Fruit fly (Drosophila melanogaster): ENCODE results near the gene Pli.

Gene Pli

DNA sequence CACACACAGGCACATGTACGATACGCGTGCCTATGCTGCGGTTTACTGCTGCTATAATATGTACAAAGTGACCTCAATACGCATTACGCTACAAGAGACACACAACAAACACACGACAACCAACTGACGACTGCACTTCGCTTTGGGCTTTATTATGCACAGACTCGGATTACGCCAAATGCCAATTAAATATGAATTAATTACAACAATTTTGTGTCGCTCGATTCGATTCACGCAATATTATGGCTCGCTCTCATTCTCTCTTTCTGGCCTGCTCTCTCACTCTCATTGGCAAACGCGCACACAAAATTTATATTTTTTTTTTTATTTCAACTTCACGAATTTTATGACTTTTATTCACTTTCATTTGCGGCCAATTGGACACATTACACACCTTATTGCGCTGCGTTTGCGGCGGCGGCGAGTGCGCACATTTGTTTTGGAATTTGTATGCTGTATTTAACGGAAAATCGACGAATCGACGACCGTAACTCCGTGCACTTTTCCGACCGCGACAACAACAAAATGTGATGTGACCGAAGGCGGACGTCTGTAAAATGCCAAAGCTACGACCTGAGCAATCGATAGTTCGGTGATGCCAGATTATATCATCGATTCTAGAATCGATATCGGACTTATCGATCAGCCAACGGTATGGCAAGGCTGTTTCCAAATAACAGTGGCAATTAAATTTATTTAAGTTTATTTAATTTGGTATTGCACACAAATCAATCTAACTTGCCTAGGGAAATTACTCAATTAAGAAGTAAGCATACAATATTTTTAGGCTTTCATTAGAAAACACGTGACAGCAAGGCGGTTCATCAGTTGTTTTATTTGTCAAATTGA lies 32.9 kb upstream of the Pli start, which contains the start of the genes sba and CG31141 (continued):
- TF ChIP-seq fd3F (GFP tag; optimal IDR thresholded peaks at IDR 0.05) (no peak), CG11723 (GFP tag; optimal IDR thresholded peaks at IDR 0.05) (no peak), caup (GFP tag; optimal IDR thresholded peaks at IDR 0.05; ENCODE audit: severe bottlenecking) (peak; percentile 41), CG7928 (GFP tag; optimal IDR thresholded peaks at IDR 0.05) (no peak), NC2β (GFP tag; optimal IDR thresholded peaks at IDR 0.05) (peak; percentile 9), CG10321 (GFP tag; IDR thresholded peaks at IDR 0.05) (no peak), ac (GFP tag; optimal IDR thresholded peaks at IDR 0.05) (no peak), CG17568 (GFP tag; optimal IDR thresholded peaks at IDR 0.05) (peak; percentile 51), lola (GFP tag; optimal IDR thresholded peaks at IDR 0.05) (no peak), CG14965 (GFP tag; optimal IDR thresholded peaks at IDR 0.05; ENCODE audit: borderline replicate concordance) (no peak), dimm (GFP tag; IDR thresholded peaks at IDR 0.05) (no peak), sens-2 (GFP tag; IDR thresholded peaks at IDR 0.05) (no peak), Stat92E (GFP tag; optimal IDR thresholded peaks at IDR 0.05) (no peak)

DNA sequence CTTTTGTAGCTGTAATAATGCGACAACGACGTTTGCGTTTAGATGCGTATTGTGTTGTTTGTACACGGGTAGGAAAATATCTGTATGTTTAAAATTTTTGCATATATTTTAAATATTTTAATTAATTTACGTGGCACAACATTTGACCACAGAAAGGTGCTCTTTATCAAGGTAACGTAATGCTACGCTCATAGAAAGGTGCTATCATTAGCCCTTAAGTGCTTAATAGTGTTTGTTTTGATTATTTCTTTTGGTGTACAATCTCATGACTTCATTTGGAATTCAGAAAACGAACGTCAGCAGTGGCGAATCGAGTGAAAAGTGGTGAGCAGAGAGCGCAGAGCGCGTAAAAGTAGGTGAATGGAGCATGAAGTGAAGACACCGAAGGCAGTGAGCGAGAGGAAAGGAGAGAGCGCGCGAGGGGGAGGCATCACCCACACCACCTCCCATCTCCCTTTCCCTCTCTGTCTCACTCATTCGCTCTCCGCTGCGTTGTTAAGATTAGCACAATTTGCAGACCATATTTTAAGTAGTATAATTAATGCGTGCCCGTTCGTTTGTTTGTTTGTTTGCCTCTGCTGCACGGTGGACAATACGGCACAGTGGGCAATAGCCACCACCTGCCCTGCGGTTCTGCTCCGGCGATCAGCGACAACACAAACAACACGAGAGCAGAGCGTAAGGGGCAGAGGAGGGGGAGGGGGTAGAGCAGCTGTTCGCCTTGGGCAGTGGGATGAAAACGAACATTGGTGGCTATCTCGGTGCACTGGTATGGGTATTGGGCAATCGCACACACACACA lies 32.0 kb upstream of the Pli start:
- TF ChIP-seq sug (tag; optimal IDR thresholded peaks at IDR 0.05): peak; percentile 46
- no peak; the same call in 1 of the 2 replicates for TF ChIP-seq rib (GFP tag; IDR thresholded peaks at IDR 0.05)
- TF ChIP-seq CG10462 (GFP tag; optimal IDR thresholded peaks at IDR 0.05): no peak
- TF ChIP-seq kay (GFP tag; optimal IDR thresholded peaks at IDR 0.05): no peak
- peak in 1 of 2 experiments; percentile 6 for TF ChIP-seq Hr78 (GFP tag; optimal IDR thresholded peaks at IDR 0.05)
- peak; percentile 33 for TF ChIP-seq E2f2 (GFP tag; IDR thresholded peaks at IDR 0.05)
- TF ChIP-seq CG7928 (GFP tag; optimal IDR thresholded peaks at IDR 0.05): no peak
- TF ChIP-seq CG4707 (GFP tag; optimal IDR thresholded peaks at IDR 0.05): peak; percentile 97
- no peak for TF ChIP-seq caup (GFP tag; optimal IDR thresholded peaks at IDR 0.05; ENCODE audit: severe bottlenecking)
- TF ChIP-seq Gug (GFP tag; IDR thresholded peaks at IDR 0.05): peak; percentile 39; the same call in 2 of the 4 replicates
- no peak for TF ChIP-seq CG33213 (GFP tag; optimal IDR thresholded peaks at IDR 0.05)
- no peak for TF ChIP-seq dati (GFP tag; IDR thresholded peaks at IDR 0.05)
- TF ChIP-seq so (GFP tag; IDR thresholded peaks at IDR 0.05): no peak
- TF ChIP-seq Dip3 (GFP tag; optimal IDR thresholded peaks at IDR 0.05): peak; percentile 3
- 0 out of 2 replicates have a peak, but pooled peaks have one; percentile 22 for TF ChIP-seq peb (GFP tag; IDR thresholded peaks at IDR 0.05)
- TF ChIP-seq dysf (GFP tag; IDR thresholded peaks at IDR 0.05): peak; percentile 40
- peak; percentile 59; the same call in 2 of the 3 replicates for TF ChIP-seq row (GFP tag; IDR thresholded peaks at IDR 0.05)
- TF ChIP-seq CoRest (tag; optimal IDR thresholded peaks at IDR 0.05): peak; percentile 37
- TF ChIP-seq shn (GFP tag; optimal IDR thresholded peaks at IDR 0.05): peak; percentile 2
- TF ChIP-seq sr (GFP tag; IDR thresholded peaks at IDR 0.05): peak; percentile 79
- TF ChIP-seq eve (GFP tag; optimal IDR thresholded peaks at IDR 0.05): no peak
- peak; percentile 26 for TF ChIP-seq org-1 (GFP tag; optimal IDR thresholded peaks at IDR 0.05)
- no peak for TF ChIP-seq CG6813 (GFP tag; optimal IDR thresholded peaks at IDR 0.05)
- peak; percentile 65 to 79 for TF ChIP-seq Trl (optimal IDR thresholded peaks at IDR 0.05)
- TF ChIP-seq Trl (GFP tag; optimal IDR thresholded peaks at IDR 0.05): no peak
- TF ChIP-seq sima (GFP tag; optimal IDR thresholded peaks at IDR 0.05): no peak
- no peak for TF ChIP-seq CG16863 (GFP tag; optimal IDR thresholded peaks at IDR 0.05)
- peak; percentile 10 for TF ChIP-seq Six4 (GFP tag; optimal IDR thresholded peaks at IDR 0.05)
- peak; percentile 91 for TF ChIP-seq da (GFP tag; optimal IDR thresholded peaks at IDR 0.05)
- peak; percentile 32 for TF ChIP-seq CG9817 (tag; optimal IDR thresholded peaks at IDR 0.05)
- peak; percentile 56 for TF ChIP-seq Hey (tag; optimal IDR thresholded peaks at IDR 0.05)
- TF ChIP-seq nerfin-2 (GFP tag; IDR thresholded peaks at IDR 0.05; ENCODE audit: partially characterized antibody): no peak
- TF ChIP-seq D19A (tag; optimal IDR thresholded peaks at IDR 0.05): peak; percentile 49
- no peak for TF ChIP-seq ems (GFP tag; optimal IDR thresholded peaks at IDR 0.05)
- TF ChIP-seq Nf-YC (tag; optimal IDR thresholded peaks at IDR 0.05): peak; percentile 14

Measured in whole organism, embryonic.